Worm (Caenorhabditis elegans): Measurements from ENCODE around the gene srg-37.

ce11 chrX:14247436-14248103 lies 12.7 kb upstream of the srg-37 start, which contains the start of gene K04C1.5:
- TF ChIP-seq ama-1 (optimal IDR thresholded peaks at IDR 0.05) (no peak), hlh-30 (tag; optimal IDR thresholded peaks at IDR 0.05; ENCODE audit: insufficient read depth) (no peak), tbx-7 (tag; optimal IDR thresholded peaks at IDR 0.05) (no peak), pqm-1 (tag; optimal IDR thresholded peaks at IDR 0.05) (no peak), C08G9.2 (tag; optimal IDR thresholded peaks at IDR 0.05) (no peak), lin-11 (tag; optimal IDR thresholded peaks at IDR 0.05) (no peak), C38D4.7 (GFP tag; optimal IDR thresholded peaks at IDR 0.05) (no peak), unc-55 (GFP tag; optimal IDR thresholded peaks at IDR 0.05) (no peak), unc-42 (tag; optimal IDR thresholded peaks at IDR 0.05) (no peak), fkh-6 (tag; optimal IDR thresholded peaks at IDR 0.05) (no peak), nhr-11 (tag; optimal IDR thresholded peaks at IDR 0.05) (no peak), ceh-22 (tag; optimal IDR thresholded peaks at IDR 0.05) (no peak)
